Worm (Caenorhabditis elegans) whole organism, L3 larva: ENCODE measurements around the gene cyp-34A10.

Experiments used
- aly-2 ChIP-seq: fragments of 150-350 bp; optimal IDR thresholded peaks from 2 replicates; lab custom pipeline; 2014; ENCODE audit warnings: missing biosample characterization, missing genetic modification characterization
- ama-1 ChIP-seq: fragments of 150-350 bp; optimal IDR thresholded peaks from 2 replicates; lab custom pipeline; 2018
- ceh-9 ChIP-seq: sonication (generic microtip); optimal IDR thresholded peaks from 2 replicates; lab custom pipeline; 2018; ENCODE audit warnings: missing biosample characterization, missing genetic modification characterization
- daf-12 ChIP-seq: fragments of 150-350 bp; optimal IDR thresholded peaks from 2 replicates; lab custom pipeline; 2014; ENCODE audit warnings: missing biosample characterization, missing genetic modification reagents, missing genetic modification characterization
- elt-1 ChIP-seq: fragments of 150-350 bp; optimal IDR thresholded peaks from 2 replicates; lab custom pipeline; 2014; ENCODE audit warnings: missing biosample characterization, missing genetic modification characterization
- lin-39 ChIP-seq: fragments of 150-350 bp; optimal IDR thresholded peaks from 2 replicates; lab custom pipeline; 2018; ENCODE audit warnings: missing biosample characterization, missing genetic modification reagents, missing genetic modification characterization
- mdl-1 ChIP-seq: fragments of 150-350 bp; optimal IDR thresholded peaks from 2 replicates; lab custom pipeline; 2014; ENCODE audit warnings: missing biosample characterization, missing genetic modification characterization
- mml-1 ChIP-seq: fragments of 150-350 bp; sonication (generic microtip); optimal IDR thresholded peaks from 3 replicates; lab custom pipeline; 2014; ENCODE audit warnings: missing biosample characterization, missing genetic modification characterization
- nhr-11 ChIP-seq: fragments of 150-350 bp; optimal IDR thresholded peaks from 2 replicates; lab custom pipeline; 2014; ENCODE audit warnings: missing biosample characterization, missing genetic modification characterization
- nhr-12 ChIP-seq: fragments of 150-350 bp; optimal IDR thresholded peaks from 2 replicates; lab custom pipeline; 2014; ENCODE audit warnings: missing biosample characterization, missing genetic modification characterization
- nhr-28 ChIP-seq: fragments of 150-350 bp; optimal IDR thresholded peaks from 2 replicates; lab custom pipeline; 2014; ENCODE audit warnings: missing biosample characterization, missing genetic modification characterization
- nhr-76 ChIP-seq: fragments of 150-350 bp; sonication (generic microtip); optimal IDR thresholded peaks from 5 replicates; lab custom pipeline; 2014; ENCODE audit warnings: missing biosample characterization, missing genetic modification characterization
- pha-4 ChIP-seq: fragments of 150-350 bp; optimal IDR thresholded peaks from 2 replicates; lab custom pipeline; 2014; ENCODE audit warnings: missing biosample characterization, missing genetic modification reagents, missing genetic modification characterization

DNA sequence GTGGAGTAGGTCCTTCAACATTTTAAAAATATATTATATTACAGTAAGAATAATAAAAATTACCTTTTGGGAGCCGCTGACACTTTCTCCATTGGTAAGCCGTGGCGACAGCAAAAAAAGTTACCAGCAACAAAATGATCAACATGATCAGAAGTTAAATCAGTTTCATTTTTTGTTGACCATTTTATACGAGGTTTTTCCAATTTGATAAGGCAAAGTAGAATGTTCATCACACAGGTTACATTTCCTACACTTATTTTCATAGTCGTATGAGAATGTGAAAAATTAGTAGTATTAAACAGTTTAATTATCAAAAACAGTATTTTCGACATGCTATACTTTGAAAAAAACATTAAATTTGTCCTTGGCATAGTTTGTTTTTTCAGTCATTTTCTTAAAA is at the start of gene cyp-34A10:
- TF ChIP-seq nhr-76 (no peak), daf-12 (tag; lab: Kevin White, UChicago) (no peak), nhr-11 (tag; lab: Kevin White, UChicago) (no peak), lin-39 (tag; lab: Kevin White, UChicago) (no peak), nhr-12 (tag; lab: Kevin White, UChicago) (no peak), elt-1 (tag; lab: Kevin White, UChicago) (no peak), ceh-9 (no peak), mdl-1 (tag; lab: Kevin White, UChicago) (no peak), pha-4 (no peak), ama-1 (lab: Kevin White, UChicago) (no peak), nhr-28 (tag; lab: Kevin White, UChicago) (no peak), aly-2 (tag; lab: Kevin White, UChicago) (no peak), mml-1 (tag; lab: Kevin White, UChicago) (no peak)
